Worm (Caenorhabditis elegans) whole organism, dauer: ENCODE measurements around the gene szy-4.

ENCODE experiments used
- unc-62 ChIP-seq: sonication (generic microtip); optimal IDR thresholded peaks from 2 replicates; lab custom pipeline; 2017; ENCODE audit warnings: missing biosample characterization, missing genetic modification reagents, missing genetic modification characterization

Gene szy-4

ce11 chrII:6198468-6198867, at the start of gene szy-4:
Gene szy-4, plus strand, starts transcription at chrII:6198696.
- no peak for TF ChIP-seq unc-62 (GFP tag; lab: Kevin White, UChicago)

- TF ChIP-seq unc-62 (GFP tag; lab: Kevin White, UChicago), result no peak
Observed at ce11 chrII:6149434-6149833, 49.1 kb upstream of the szy-4 start.

- no peak for TF ChIP-seq unc-62 (GFP tag; lab: Kevin White, UChicago)
Observed at ce11 chrII:6158111-6158510, 40.4 kb upstream of the szy-4 start.

ce11 chrII:6160994-6161393, 37.5 kb upstream of the szy-4 start, which contains the start of gene exp-1:
Gene exp-1, minus strand, starts transcription at chrII:6161094.
- no peak for TF ChIP-seq unc-62 (GFP tag; lab: Kevin White, UChicago)

- TF ChIP-seq unc-62 (GFP tag; lab: Kevin White, UChicago), result no peak
Observed at ce11 chrII:6165152-6165551, 33.3 kb upstream of the szy-4 start.

ce11 chrII:6168714-6169113, 29.8 kb upstream of the szy-4 start:
- TF ChIP-seq unc-62 (GFP tag; lab: Kevin White, UChicago), result no peak

- no peak for TF ChIP-seq unc-62 (GFP tag; lab: Kevin White, UChicago)
Observed at ce11 chrII:6169156-6169555, 29.3 kb upstream of the szy-4 start, which contains the start of gene hst-3.1. Gene hst-3.1, minus strand, starts transcription at chrII:6169256.

- no peak for TF ChIP-seq unc-62 (GFP tag; lab: Kevin White, UChicago)
Observed at ce11 chrII:6170236-6170635, 28.3 kb upstream of the szy-4 start.

ce11 chrII:6171228-6171627, 27.3 kb upstream of the szy-4 start, which contains the start of gene F40H3.3:
Gene F40H3.3, plus strand, starts transcription at chrII:6171507.
- TF ChIP-seq unc-62 (GFP tag; lab: Kevin White, UChicago), result no peak

ce11 chrII:6173400-6173799, 25.1 kb upstream of the szy-4 start, which contains the start of gene F40H3.2:
Gene F40H3.2, plus strand, starts transcription at chrII:6173649.
- no peak for TF ChIP-seq unc-62 (GFP tag; lab: Kevin White, UChicago)

- TF ChIP-seq unc-62 (GFP tag; lab: Kevin White, UChicago), result no peak
Observed at ce11 chrII:6175027-6175426, 23.5 kb upstream of the szy-4 start.

- no peak for TF ChIP-seq unc-62 (GFP tag; lab: Kevin White, UChicago)
Observed at ce11 chrII:6176154-6176897, 22.2 kb upstream of the szy-4 start.

ce11 chrII:6177975-6178742, 20.3 kb upstream of the szy-4 start:
- no peak for TF ChIP-seq unc-62 (GFP tag; lab: Kevin White, UChicago)

ce11 chrII:6178743-6179129, 19.8 kb upstream of the szy-4 start:
- TF ChIP-seq unc-62 (GFP tag; lab: Kevin White, UChicago), result no peak

ce11 chrII:6179531-6179930, 19.0 kb upstream of the szy-4 start, which contains the start of gene F40H3.1:
Gene F40H3.1, plus strand, starts transcription at chrII:6179831.
- no peak for TF ChIP-seq unc-62 (GFP tag; lab: Kevin White, UChicago)

ce11 chrII:6180552-6180951, 17.9 kb upstream of the szy-4 start:
- no peak for TF ChIP-seq unc-62 (GFP tag; lab: Kevin White, UChicago)
